Worm (Caenorhabditis elegans): ENCODE results near the gene T07D1.3.
A peak's percentile ranks its signal among the peaks of the same experiment; 100 is the strongest.

Gene T07D1.3

ce11 chrX:2419777-2420176 is 23.4 kb downstream of the T07D1.3 start, which contains the start of gene glr-7:
Gene glr-7, minus strand, starts transcription at chrX:2419877.
- TF ChIP-seq nhr-42 (GFP tag; IDR thresholded peaks at IDR 0.05) (no peak), lir-3 (tag; optimal IDR thresholded peaks at IDR 0.05) (no peak), duxl-1 (tag; optimal IDR thresholded peaks at IDR 0.05; ENCODE audit: poor library complexity) (no peak), nhr-237 (tag; optimal IDR thresholded peaks at IDR 0.05) (no peak), mxl-2 (GFP tag; conservative IDR thresholded peaks at IDR 0.05) (no peak), mes-2 (tag; optimal IDR thresholded peaks at IDR 0.05; ENCODE audit: poor library complexity, severe bottlenecking) (no peak), gei-8 (GFP tag; optimal IDR thresholded peaks at IDR 0.05) (no peak), ceh-82 (tag; optimal IDR thresholded peaks at IDR 0.05) (no peak), nhr-102 (tag; optimal IDR thresholded peaks at IDR 0.05) (no peak)

- no peak for TF ChIP-seq mdl-1 (tag; optimal IDR thresholded peaks at IDR 0.05)
- TF ChIP-seq lir-3 (tag; optimal IDR thresholded peaks at IDR 0.05): no peak
- no peak for TF ChIP-seq ceh-82 (tag; optimal IDR thresholded peaks at IDR 0.05)
- TF ChIP-seq daf-19 (GFP tag; conservative IDR thresholded peaks at IDR 0.05): no peak
- no peak for TF ChIP-seq zag-1 (tag; optimal IDR thresholded peaks at IDR 0.05)
- TF ChIP-seq mes-2 (tag; optimal IDR thresholded peaks at IDR 0.05; ENCODE audit: poor library complexity, severe bottlenecking): no peak
- no peak for TF ChIP-seq D1046.2 (GFP tag; IDR thresholded peaks at IDR 0.05)
- no peak for TF ChIP-seq madf-9 (GFP tag; conservative IDR thresholded peaks at IDR 0.05)
- no peak for TF ChIP-seq Y5F2A.4 (GFP tag; optimal IDR thresholded peaks at IDR 0.05)
- no peak for TF ChIP-seq spr-3 (GFP tag; optimal IDR thresholded peaks at IDR 0.05)
- no peak for TF ChIP-seq fos-1 (tag; optimal IDR thresholded peaks at IDR 0.05)
- TF ChIP-seq dmd-8 (GFP tag; IDR thresholded peaks at IDR 0.05): no peak
These were observed 29.9 kb downstream of the T07D1.3 start, which contains the start of gene hlh-15 for ce11 chrX:2413277-2413676. Gene hlh-15, minus strand, starts transcription at chrX:2413377.

ce11 chrX:2410978-2411377 is 32.2 kb downstream of the T07D1.3 start:
- no peak for TF ChIP-seq snpc-4 (tag; optimal IDR thresholded peaks at IDR 0.05)
- no peak for TF ChIP-seq madf-9 (GFP tag; conservative IDR thresholded peaks at IDR 0.05)
- TF ChIP-seq php-3 (GFP tag; IDR thresholded peaks at IDR 0.05): peak; percentile 53; the same call in 1 of the 2 replicates
- TF ChIP-seq pqm-1 (tag; optimal IDR thresholded peaks at IDR 0.05): peak; percentile 49
- TF ChIP-seq nhr-111 (GFP tag; optimal IDR thresholded peaks at IDR 0.05): no peak
- no peak for TF ChIP-seq F26F4.8 (GFP tag; conservative IDR thresholded peaks at IDR 0.05)
- no peak for TF ChIP-seq lin-13 (GFP tag; optimal IDR thresholded peaks at IDR 0.05)
- TF ChIP-seq dmd-6 (GFP tag; IDR thresholded peaks at IDR 0.05): peak; percentile 84
- peak; percentile 38 for TF ChIP-seq nhr-28 (tag; optimal IDR thresholded peaks at IDR 0.05)
- TF ChIP-seq ceh-20 (GFP tag; IDR thresholded peaks at IDR 0.05): 0 out of 2 replicates have a peak, but pooled peaks have one; percentile 39
- TF ChIP-seq aha-1 (tag): peak; percentile 68
- TF ChIP-seq hlh-11 (tag; optimal IDR thresholded peaks at IDR 0.05): peak; percentile 51
- no peak for TF ChIP-seq daf-16 (GFP tag; optimal IDR thresholded peaks at IDR 0.05)
- TF ChIP-seq daf-16 (tag; optimal IDR thresholded peaks at IDR 0.05): peak; percentile 49
- TF ChIP-seq F49E8.2 (tag; optimal IDR thresholded peaks at IDR 0.05; ENCODE audit: borderline replicate concordance): no peak
- TF ChIP-seq ctbp-1 (GFP tag; IDR thresholded peaks at IDR 0.05): no peak

ce11 chrX:2409243-2409741 is 33.9 kb downstream of the T07D1.3 start, which contains the start of the genes C43H6.12 and trpp-12:
Gene C43H6.12, plus strand, starts transcription at chrX:2409607.
Gene trpp-12, plus strand, starts transcription at chrX:2409691.
- peak; percentile 27 for TF ChIP-seq dve-1 (tag; optimal IDR thresholded peaks at IDR 0.05; ENCODE audit: insufficient read depth)
- peak; percentile 79 for TF ChIP-seq dmd-6 (GFP tag; IDR thresholded peaks at IDR 0.05)
- no peak for TF ChIP-seq madf-5 (GFP tag; IDR thresholded peaks at IDR 0.05)
- no peak for TF ChIP-seq tag-97 (GFP tag; IDR thresholded peaks at IDR 0.05)
- no peak for TF ChIP-seq lin-13 (GFP tag; optimal IDR thresholded peaks at IDR 0.05)
- no peak for TF ChIP-seq madf-9 (GFP tag; conservative IDR thresholded peaks at IDR 0.05)
- TF ChIP-seq snpc-4 (tag; optimal IDR thresholded peaks at IDR 0.05): no peak
- TF ChIP-seq cey-2 (tag; optimal IDR thresholded peaks at IDR 0.05; ENCODE audit: borderline replicate concordance, insufficient read depth): no peak
- TF ChIP-seq daf-16 (GFP tag; optimal IDR thresholded peaks at IDR 0.05): no peak
- peak; percentile 6 for TF ChIP-seq daf-16 (tag; optimal IDR thresholded peaks at IDR 0.05)

All from whole organism, L4 larva.